Worm (Caenorhabditis elegans) whole organism, L2 larva: ENCODE results near the gene cdr-3.

Experiments
- C34F6.9 ChIP-seq: fragments of 150-350 bp; optimal IDR thresholded peaks from 2 replicates; lab custom pipeline; 2014; ENCODE audit warnings: missing biosample characterization, missing genetic modification characterization
- R02D3.7 ChIP-seq: fragments of 150-350 bp; optimal IDR thresholded peaks from 2 replicates; lab custom pipeline; 2014; ENCODE audit warnings: missing biosample characterization, missing genetic modification characterization
- Y55F3AM.14 ChIP-seq: fragments of 200-800 bp; sonication (Bioruptor generic); optimal IDR thresholded peaks from 2 replicates; lab custom pipeline; 2018; ENCODE audit warnings: mild to moderate bottlenecking, missing genetic modification characterization, missing compliant biosample characterization
- ZK546.5 ChIP-seq: sonication (generic microtip); optimal IDR thresholded peaks from 2 replicates; lab custom pipeline; 2017; ENCODE audit warnings: missing biosample characterization, missing genetic modification characterization
- alr-1 ChIP-seq: fragments of 150-350 bp; optimal IDR thresholded peaks from 2 replicates; lab custom pipeline; 2014; ENCODE audit warnings: missing biosample characterization, missing genetic modification characterization
- aly-2 ChIP-seq: fragments of 150-350 bp; optimal IDR thresholded peaks from 2 replicates; lab custom pipeline; 2014; ENCODE audit warnings: missing biosample characterization, missing genetic modification characterization
- ama-1 ChIP-seq: fragments of 150-350 bp; optimal IDR thresholded peaks from 2 replicates; lab custom pipeline; 2018; ENCODE audit warnings: inconsistent platforms
- blmp-1 ChIP-seq: sonication (generic microtip); optimal IDR thresholded peaks from 2 replicates; lab custom pipeline; 2017; ENCODE audit warnings: missing genetic modification characterization, mild to moderate bottlenecking, missing compliant biosample characterization, antibody characterized with exemption, moderate library complexity; ENCODE audit not compliant: insufficient read depth
- ceh-16 ChIP-seq: fragments of 150-350 bp; optimal IDR thresholded peaks from 2 replicates; lab custom pipeline; 2014; ENCODE audit warnings: missing biosample characterization, missing genetic modification characterization
- ceh-82 ChIP-seq: fragments of 150-350 bp; optimal IDR thresholded peaks from 2 replicates; lab custom pipeline; 2014; ENCODE audit warnings: missing biosample characterization, missing genetic modification characterization
- crh-2 ChIP-seq: sonication (generic microtip); optimal IDR thresholded peaks from 2 replicates; lab custom pipeline; 2017; ENCODE audit warnings: missing biosample characterization, missing genetic modification characterization
- egl-27 ChIP-seq: sonication (generic microtip); optimal IDR thresholded peaks from 3 replicates; lab custom pipeline; 2017; ENCODE audit warnings: missing biosample characterization, missing genetic modification reagents, missing genetic modification characterization
- elt-1 ChIP-seq: fragments of 150-350 bp; optimal IDR thresholded peaks from 2 replicates; lab custom pipeline; 2014; ENCODE audit warnings: missing biosample characterization, missing genetic modification characterization
- fos-1 ChIP-seq: fragments of 150-350 bp; optimal IDR thresholded peaks from 2 replicates; lab custom pipeline; 2014; ENCODE audit warnings: missing biosample characterization, missing genetic modification characterization
- gmeb-1 ChIP-seq: fragments of 150-350 bp; optimal IDR thresholded peaks from 2 replicates; lab custom pipeline; 2014; ENCODE audit warnings: missing biosample characterization, missing genetic modification characterization
- lin-11 ChIP-seq: fragments of 150-350 bp; sonication (generic microtip); optimal IDR thresholded peaks from 2 replicates; lab custom pipeline; 2014; ENCODE audit warnings: missing biosample characterization, missing genetic modification characterization, inconsistent platforms, mixed read lengths
- lin-13 ChIP-seq: fragments of 150-350 bp; optimal IDR thresholded peaks from 2 replicates; lab custom pipeline; 2014; ENCODE audit warnings: missing biosample characterization, missing genetic modification reagents, missing genetic modification characterization
- lin-39 ChIP-seq: fragments of 150-350 bp; optimal IDR thresholded peaks from 2 replicates; lab custom pipeline; 2014; ENCODE audit warnings: missing biosample characterization, missing genetic modification reagents, missing genetic modification characterization
- lsy-2 ChIP-seq, 2 experiments: fragments of 150-350 bp in 1 of 2; sonication (generic microtip) in 1 of 2; optimal IDR thresholded peaks; 2 replicates each; lab custom pipeline; 2014 to 2017; ENCODE audit warnings: missing biosample characterization in 2 of 2, missing genetic modification characterization in 2 of 2
- mab-5 ChIP-seq: fragments of 150-350 bp; optimal IDR thresholded peaks from 2 replicates; lab custom pipeline; 2014; ENCODE audit warnings: missing biosample characterization, missing genetic modification characterization
- mbf-1 ChIP-seq: sonication (generic microtip); optimal IDR thresholded peaks from 2 replicates; lab custom pipeline; 2017; ENCODE audit warnings: missing biosample characterization, missing genetic modification characterization
- mdl-1 ChIP-seq, 2 experiments: fragments of 150-350 bp in 1 of 2; sonication (generic microtip) in 1 of 2; optimal IDR thresholded peaks; 2 replicates each; lab custom pipeline; 2017; ENCODE audit warnings: missing biosample characterization in 2 of 2, missing genetic modification characterization in 2 of 2
- nhr-10 ChIP-seq: sonication (generic microtip); optimal IDR thresholded peaks from 2 replicates; lab custom pipeline; 2017; ENCODE audit warnings: missing biosample characterization, missing genetic modification characterization
- nhr-11 ChIP-seq: fragments of 150-350 bp; optimal IDR thresholded peaks from 2 replicates; lab custom pipeline; 2014; ENCODE audit warnings: missing biosample characterization, missing genetic modification characterization
- nhr-12 ChIP-seq: fragments of 150-350 bp; optimal IDR thresholded peaks from 2 replicates; lab custom pipeline; 2014; ENCODE audit warnings: missing biosample characterization, missing genetic modification characterization
- nhr-129 ChIP-seq: fragments of 150-350 bp; optimal IDR thresholded peaks from 2 replicates; lab custom pipeline; 2014; ENCODE audit warnings: missing biosample characterization, missing genetic modification characterization
- nhr-237 ChIP-seq: fragments of 150-350 bp; optimal IDR thresholded peaks from 2 replicates; lab custom pipeline; 2014; ENCODE audit warnings: missing biosample characterization, missing genetic modification characterization
- nhr-25 ChIP-seq: fragments of 150-350 bp; sonication (generic microtip); optimal IDR thresholded peaks from 3 replicates; lab custom pipeline; 2014; ENCODE audit warnings: missing biosample characterization, missing genetic modification characterization
- nhr-6 ChIP-seq: fragments of 150-350 bp; optimal IDR thresholded peaks from 2 replicates; lab custom pipeline; 2014; ENCODE audit warnings: missing biosample characterization, missing genetic modification characterization
- nhr-77 ChIP-seq: fragments of 150-350 bp; optimal IDR thresholded peaks from 2 replicates; lab custom pipeline; 2014; ENCODE audit warnings: missing biosample characterization, missing genetic modification characterization
- skn-1 ChIP-seq: sonication (generic microtip); optimal IDR thresholded peaks from 2 replicates; lab custom pipeline; 2017; ENCODE audit warnings: missing biosample characterization, missing genetic modification characterization
- sma-9 ChIP-seq, 2 experiments: fragments of 150-350 bp in 1 of 2; sonication (generic microtip) in 1 of 2; optimal IDR thresholded peaks; 2 replicates each; lab custom pipeline; 2014 to 2016; ENCODE audit warnings: missing genetic modification characterization in 2 of 2, mild to moderate bottlenecking in 1 of 2, missing biosample characterization in 1 of 2, missing compliant biosample characterization in 1 of 2, missing genetic modification reagents in 1 of 2, moderate library complexity in 1 of 2
- unc-55 ChIP-seq: fragments of 150-350 bp; sonication (generic microtip); optimal IDR thresholded peaks from 3 replicates; lab custom pipeline; 2014; ENCODE audit warnings: missing biosample characterization, missing genetic modification reagents, missing genetic modification characterization
- unc-62 ChIP-seq: fragments of 150-350 bp; optimal IDR thresholded peaks from 2 replicates; lab custom pipeline; 2014; ENCODE audit warnings: missing biosample characterization, missing genetic modification reagents, missing genetic modification characterization
- ztf-1 ChIP-seq: fragments of 200-800 bp; sonication (Bioruptor generic); conservative IDR thresholded peaks from 2 replicates; pipeline ENCODE4 v1.3.6; 2022; ENCODE audit warnings: missing genetic modification characterization, missing compliant biosample characterization
- ztf-11 ChIP-seq: sonication (generic microtip); optimal IDR thresholded peaks from 2 replicates; lab custom pipeline; 2017; ENCODE audit warnings: missing biosample characterization, missing genetic modification characterization

cdr-3 gene

DNA sequence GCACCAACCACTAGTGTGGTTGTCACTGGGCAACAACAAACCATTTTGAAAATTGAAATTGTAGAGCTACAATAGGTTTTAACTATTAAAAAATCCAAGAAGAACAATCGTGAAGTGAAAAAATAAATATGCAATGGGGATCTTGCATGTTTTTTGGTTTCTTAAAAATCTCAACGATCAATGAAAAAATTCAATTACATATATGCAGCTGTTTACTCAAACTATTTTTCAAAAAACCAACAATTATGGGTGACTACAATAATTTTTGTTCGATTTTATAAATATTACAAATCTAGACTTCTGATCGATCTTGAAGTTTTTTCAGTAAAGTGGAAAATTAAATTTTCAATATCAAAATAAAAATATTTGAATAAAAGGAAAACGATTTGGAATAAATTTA is 8.7 kb downstream of the cdr-3 start, which contains the start of gene cdr-4:
TSS of gene cdr-4 (minus strand) at position 101 of the 400 bp plus-strand sequence.
- TF ChIP-seq nhr-11 (tag; lab: Kevin White, UChicago), result no peak
- TF ChIP-seq crh-2 (tag; lab: Kevin White, UChicago), result no peak
- TF ChIP-seq ceh-16, result no peak
- no peak for TF ChIP-seq ceh-82 (tag; lab: Kevin White, UChicago)
- TF ChIP-seq unc-55, result no peak
- TF ChIP-seq aly-2 (tag; lab: Kevin White, UChicago), result no peak
- no peak for TF ChIP-seq nhr-237 (tag; lab: Kevin White, UChicago)
- TF ChIP-seq skn-1 (tag; lab: Kevin White, UChicago), result no peak
- TF ChIP-seq nhr-12 (tag; lab: Kevin White, UChicago), result no peak
- no peak for TF ChIP-seq ama-1
- TF ChIP-seq R02D3.7 (tag; lab: Kevin White, UChicago), result no peak
- TF ChIP-seq nhr-6 (tag; lab: Kevin White, UChicago), result no peak
- TF ChIP-seq lsy-2 (tag; optimal IDR thresholded peaks at IDR 0.05; lab: Kevin White, UChicago), result no peak
- TF ChIP-seq lin-13 (GFP tag; lab: Kevin White, UChicago), result no peak
- TF ChIP-seq gmeb-1 (tag; lab: Kevin White, UChicago), result no peak
- no peak for TF ChIP-seq fos-1
- TF ChIP-seq C34F6.9 (tag; lab: Kevin White, UChicago), result no peak
- no peak for TF ChIP-seq ztf-1 (GFP tag; lab: Robert Waterston, UW)
- TF ChIP-seq sma-9 (GFP tag; optimal IDR thresholded peaks at IDR 0.05; lab: Kevin White, UChicago), result no peak
- TF ChIP-seq sma-9 (tag; optimal IDR thresholded peaks at IDR 0.05; lab: Kevin White, UChicago), result no peak
- TF ChIP-seq nhr-77 (tag; lab: Kevin White, UChicago), result no peak

DNA sequence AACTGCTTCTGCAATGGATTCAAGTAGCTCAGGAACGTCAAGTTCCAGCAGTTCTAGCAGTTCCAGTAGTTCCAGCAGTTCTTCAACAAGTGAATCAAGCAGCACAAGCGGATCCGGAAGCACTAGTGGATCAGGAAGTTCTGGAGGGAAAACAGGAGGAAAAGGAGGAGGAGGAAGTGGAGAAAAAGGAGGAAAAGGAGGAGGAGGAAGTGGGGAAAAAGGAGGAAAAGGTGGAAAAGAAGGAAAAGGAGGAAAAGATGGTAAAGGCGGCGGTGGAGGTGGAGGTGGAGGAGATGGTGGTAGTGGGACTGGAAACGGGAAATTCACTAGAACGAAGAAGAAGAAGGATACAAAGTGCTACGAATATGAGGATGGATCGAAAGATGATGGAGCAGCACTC is 10.7 kb downstream of the cdr-3 start:
- TF ChIP-seq nhr-129 (tag; lab: Kevin White, UChicago) (no peak), mbf-1 (tag; lab: Kevin White, UChicago) (no peak), mab-5 (tag; lab: Kevin White, UChicago) (no peak), mdl-1 (tag; optimal IDR thresholded peaks at IDR 0.05; lab: Kevin White, UChicago) (no peak), crh-2 (tag; lab: Kevin White, UChicago) (no peak), elt-1 (tag; lab: Kevin White, UChicago) (no peak), lsy-2 (tag; optimal IDR thresholded peaks at IDR 0.05; lab: Kevin White, UChicago) (no peak), lin-11 (tag; lab: Kevin White, UChicago) (no peak), alr-1 (tag; lab: Kevin White, UChicago) (no peak), nhr-25 (no peak), C34F6.9 (tag; lab: Kevin White, UChicago) (no peak), egl-27 (tag; lab: Kevin White, UChicago) (no peak), nhr-6 (tag; lab: Kevin White, UChicago) (no peak), nhr-77 (tag; lab: Kevin White, UChicago) (no peak), ZK546.5 (tag; lab: Kevin White, UChicago) (no peak), blmp-1 (tag; lab: Kevin White, UChicago) (no peak), aly-2 (tag; lab: Kevin White, UChicago) (no peak)

ce11 chrV:12405929-12406328 is 11.2 kb downstream of the cdr-3 start, which contains the start of gene K01D12.10:
Gene K01D12.10 (plus strand): TSS chrV:12406229.
- no peak for TF ChIP-seq C34F6.9 (tag; lab: Kevin White, UChicago)
- TF ChIP-seq nhr-237 (tag; lab: Kevin White, UChicago), result no peak
- TF ChIP-seq lsy-2 (tag; optimal IDR thresholded peaks at IDR 0.05; lab: Kevin White, UChicago), result no peak
- no peak for TF ChIP-seq nhr-10 (tag; lab: Kevin White, UChicago)
- TF ChIP-seq aly-2 (tag; lab: Kevin White, UChicago), result no peak
- no peak for TF ChIP-seq ama-1
- no peak for TF ChIP-seq ceh-16
- TF ChIP-seq nhr-11 (tag; lab: Kevin White, UChicago), result no peak
- TF ChIP-seq crh-2 (tag; lab: Kevin White, UChicago), result no peak
- TF ChIP-seq nhr-129 (tag; lab: Kevin White, UChicago), result no peak

DNA sequence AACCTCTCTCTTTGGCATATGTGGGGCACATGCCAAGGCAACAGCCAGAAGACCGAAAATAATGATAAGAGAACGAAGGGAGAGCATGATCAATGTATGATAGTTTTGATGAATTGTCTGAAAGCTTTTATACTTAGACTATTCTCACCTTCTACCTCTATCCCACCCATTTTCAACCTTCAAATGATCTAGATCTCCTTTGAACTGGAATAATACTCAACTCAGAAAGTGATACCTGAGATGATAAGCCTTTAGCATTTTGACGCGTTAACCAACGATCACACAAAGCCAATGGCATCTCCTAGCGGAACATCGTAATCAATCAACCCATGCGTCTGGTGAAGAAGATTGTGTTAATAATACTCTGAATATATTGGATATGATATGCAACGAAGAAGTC is 12.6 kb downstream of the cdr-3 start, which contains the start of gene K01D12.9:
TSS of gene K01D12.9 (minus strand) at position 101 of the 400 bp plus-strand sequence.
- TF ChIP-seq Y55F3AM.14 (GFP tag; lab: Kevin White, UChicago) (no peak), ztf-11 (tag; lab: Kevin White, UChicago) (no peak), unc-62 (GFP tag; lab: Kevin White, UChicago) (no peak), C34F6.9 (tag; lab: Kevin White, UChicago) (no peak), alr-1 (tag; lab: Kevin White, UChicago) (no peak), lin-39 (tag; lab: Kevin White, UChicago) (no peak), fos-1 (no peak)
